Fruit fly (Drosophila melanogaster) whole organism: ENCODE data around the gene CG2182.

Source experiments
- EcR ChIP-seq, 2 experiments: fragments of >200 bp; optimal IDR thresholded peaks; 2 replicates each; lab custom pipeline; 2017; ENCODE audit warnings: missing biosample characterization in 2 of 2, missing genetic modification characterization in 2 of 2, missing genetic modification reagents in 2 of 2
- psq ChIP-seq: fragments of >200 bp; optimal IDR thresholded peaks from 2 replicates; lab custom pipeline; 2017

dm6 chr3R:5648569-5649476, 10.9 kb downstream of the CG2182 start, which contains the start of the genes MTA1-like and Sec23:
- TF ChIP-seq psq (lab: Kevin White, UChicago) (no peak), EcR (GFP tag; optimal IDR thresholded peaks at IDR 0.05; lab: Kevin White, UChicago) (no peak)
